Fruit fly (Drosophila melanogaster): ENCODE results near the gene CG15550.

DNA sequence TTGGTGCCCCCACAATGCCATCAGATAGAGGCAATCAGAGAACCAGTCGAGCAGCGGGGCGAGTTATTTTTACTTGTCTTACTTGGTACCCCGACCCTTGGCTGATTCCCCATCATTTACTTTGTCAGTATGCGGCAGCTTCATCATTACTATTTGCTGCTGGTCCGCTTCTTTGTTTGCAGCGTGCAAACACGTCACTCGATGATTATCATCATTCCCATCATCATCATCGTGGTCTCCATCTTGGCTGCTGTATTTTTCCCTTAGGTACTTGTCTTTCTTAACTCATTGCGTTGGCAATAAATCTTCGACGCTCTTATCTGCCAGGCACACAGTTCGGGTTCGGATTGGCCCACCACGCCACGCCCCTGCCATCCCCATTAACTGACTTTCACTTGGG, 4.8 kb downstream of the CG15550 start:
- no peak for TF ChIP-seq psq (optimal IDR thresholded peaks at IDR 0.05)
- TF ChIP-seq Sin3A (optimal IDR thresholded peaks at IDR 0.05): no peak
- TF ChIP-seq h (optimal IDR thresholded peaks at IDR 0.05): no peak
- no peak for TF ChIP-seq Myc (optimal IDR thresholded peaks at IDR 0.05)
- TF ChIP-seq ttk (optimal IDR thresholded peaks at IDR 0.05): no peak
